Fruit fly (Drosophila melanogaster): ENCODE data around the gene CG4440.

The CG4440 gene

DNA sequence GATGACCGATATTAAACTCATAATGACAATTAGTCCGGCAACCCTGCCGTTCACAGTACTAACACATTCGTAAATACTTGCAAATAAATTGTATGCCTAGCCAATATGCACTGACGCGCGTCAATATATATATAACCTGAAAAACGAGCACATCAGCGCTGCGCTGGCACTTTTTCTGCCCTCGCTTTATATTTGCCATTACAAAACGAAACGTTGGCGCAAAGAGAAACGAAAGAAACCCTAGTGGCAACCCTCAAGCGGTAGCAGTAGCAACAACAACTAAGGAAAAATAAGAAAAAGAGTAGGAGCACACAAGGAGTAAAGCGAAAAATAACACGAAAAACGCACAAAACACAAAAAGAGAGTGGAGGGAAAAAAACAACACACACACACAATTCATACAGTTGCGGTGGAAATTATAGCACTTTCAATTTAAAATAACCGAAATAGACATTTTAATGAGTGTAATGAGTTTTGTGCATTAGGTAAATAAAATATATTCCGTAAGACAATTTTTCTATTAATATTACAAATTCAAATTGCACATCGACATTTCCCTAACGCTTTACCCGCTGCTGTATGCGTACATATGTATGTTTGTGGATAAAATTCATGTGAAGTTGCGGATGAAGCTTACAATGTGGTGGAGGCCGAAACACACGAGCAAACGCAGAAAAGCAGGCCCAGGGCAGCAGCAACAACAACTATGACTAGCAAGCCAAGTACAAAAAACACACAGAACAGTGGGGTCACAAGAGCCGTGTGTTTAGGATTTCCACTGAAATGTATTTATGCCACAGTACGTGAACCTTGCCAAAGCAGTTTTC, 21.2 kb downstream of the CG4440 start (continued):
- peak; percentile 98 for TF ChIP-seq MTF-1 (GFP tag; optimal IDR thresholded peaks at IDR 0.05; ENCODE audit: borderline replicate concordance)
- TF ChIP-seq so (GFP tag; IDR thresholded peaks at IDR 0.05): peak; percentile 99
- peak; percentile 96 for TF ChIP-seq Optix (GFP tag; IDR thresholded peaks at IDR 0.05)
- TF ChIP-seq pita (GFP tag; optimal IDR thresholded peaks at IDR 0.05): no peak
- TF ChIP-seq CG30431 (GFP tag; optimal IDR thresholded peaks at IDR 0.05): peak; percentile 97
- TF ChIP-seq Atf6 (GFP tag; IDR thresholded peaks at IDR 0.05): peak; percentile 99
- TF ChIP-seq chn (GFP tag; optimal IDR thresholded peaks at IDR 0.05): peak; percentile 99
- peak; percentile 97 for TF ChIP-seq CG15696 (tag; optimal IDR thresholded peaks at IDR 0.05)
- TF ChIP-seq trh (GFP tag; optimal IDR thresholded peaks at IDR 0.05): peak; percentile 97
- peak; percentile 95 for TF ChIP-seq her (GFP tag; optimal IDR thresholded peaks at IDR 0.05)
- TF ChIP-seq mirr (GFP tag; optimal IDR thresholded peaks at IDR 0.05): peak; percentile 99
- TF ChIP-seq bab2 (GFP tag; optimal IDR thresholded peaks at IDR 0.05): peak; percentile 98
- TF ChIP-seq en (GFP tag; optimal IDR thresholded peaks at IDR 0.05): peak; percentile 95
- peak; percentile 99 for TF ChIP-seq Side (GFP tag; optimal IDR thresholded peaks at IDR 0.05)
- peak; percentile 98 for TF ChIP-seq Vsx1 (GFP tag; optimal IDR thresholded peaks at IDR 0.05)
- peak; percentile 98 for TF ChIP-seq CG18476 (GFP tag; optimal IDR thresholded peaks at IDR 0.05)
- TF ChIP-seq CG9437 (GFP tag; optimal IDR thresholded peaks at IDR 0.05): peak; percentile 95
- TF ChIP-seq CG4282 (GFP tag; optimal IDR thresholded peaks at IDR 0.05): peak; percentile 77
- TF ChIP-seq CG12071 (GFP tag; optimal IDR thresholded peaks at IDR 0.05): peak; percentile 99
- TF ChIP-seq tgo (GFP tag; IDR thresholded peaks at IDR 0.05): peak; percentile 98
- peak; percentile 93 for TF ChIP-seq sr (GFP tag; IDR thresholded peaks at IDR 0.05)
- TF ChIP-seq CG11456 (GFP tag; IDR thresholded peaks at IDR 0.05): peak; percentile 98
- TF ChIP-seq wor (GFP tag; IDR thresholded peaks at IDR 0.05): peak; percentile 98
- peak; percentile 97 for TF ChIP-seq CG11398 (GFP tag; optimal IDR thresholded peaks at IDR 0.05)
- peak; percentile 98 for TF ChIP-seq dati (GFP tag; IDR thresholded peaks at IDR 0.05)
- peak; percentile 99 for TF ChIP-seq gcm2 (GFP tag; optimal IDR thresholded peaks at IDR 0.05)
- TF ChIP-seq otp (GFP tag; IDR thresholded peaks at IDR 0.05): peak; percentile 98
- peak; percentile 96 for TF ChIP-seq ro (GFP tag; IDR thresholded peaks at IDR 0.05)
- no peak for TF ChIP-seq mld (GFP tag; IDR thresholded peaks at IDR 0.05; ENCODE audit: partially characterized antibody)
- TF ChIP-seq Fer2 (tag; optimal IDR thresholded peaks at IDR 0.05): peak; percentile 98
- peak; percentile 97 for TF ChIP-seq CG4707 (GFP tag; optimal IDR thresholded peaks at IDR 0.05)
- TF ChIP-seq Atf3 (GFP tag; optimal IDR thresholded peaks at IDR 0.05): peak; percentile 95
- TF ChIP-seq CG6654 (GFP tag; optimal IDR thresholded peaks at IDR 0.05): peak; percentile 93
- peak; percentile 99 for TF ChIP-seq ap (GFP tag; IDR thresholded peaks at IDR 0.05)
- peak; percentile 71 for TF ChIP-seq Sry-β (GFP tag; optimal IDR thresholded peaks at IDR 0.05)
- TF ChIP-seq pros (GFP tag; optimal IDR thresholded peaks at IDR 0.05): peak; percentile 89
- peak; percentile 99 for TF ChIP-seq Mrtf (GFP tag; IDR thresholded peaks at IDR 0.05)
- TF ChIP-seq CG42726 (GFP tag; IDR thresholded peaks at IDR 0.05; ENCODE audit: partially characterized antibody): no peak; the same call in 1 of the 2 replicates
- peak; percentile 90 for TF ChIP-seq luna (GFP tag; optimal IDR thresholded peaks at IDR 0.05)
- peak; percentile 99 for TF ChIP-seq CG17385 (GFP tag; optimal IDR thresholded peaks at IDR 0.05)
- peak; percentile 99 for TF ChIP-seq CG30403 (GFP tag; optimal IDR thresholded peaks at IDR 0.05)
- peak; percentile 94 for TF ChIP-seq CG8359 (GFP tag; optimal IDR thresholded peaks at IDR 0.05; ENCODE audit: borderline replicate concordance)
- peak; percentile 98 for TF ChIP-seq NC2β (GFP tag; optimal IDR thresholded peaks at IDR 0.05)
- peak; percentile 97 for TF ChIP-seq CG7987 (GFP tag; optimal IDR thresholded peaks at IDR 0.05)
- no peak for TF ChIP-seq sna (GFP tag; IDR thresholded peaks at IDR 0.05; ENCODE audit: partially characterized antibody)
- peak; percentile 98 for TF ChIP-seq peb (GFP tag; IDR thresholded peaks at IDR 0.05)
- TF ChIP-seq CG14050 (GFP tag; IDR thresholded peaks at IDR 0.05): peak; percentile 99
- TF ChIP-seq cwo (GFP tag; optimal IDR thresholded peaks at IDR 0.05): peak; percentile 98
- TF ChIP-seq ssp (GFP tag; IDR thresholded peaks at IDR 0.05): peak; percentile 93
